Worm (Caenorhabditis elegans) whole organism, L4 larva: ENCODE measurements around the gene F32E10.9.

Source experiments
- D1046.2 ChIP-seq: fragments of 200-800 bp; sonication (Bioruptor generic); IDR thresholded peaks from 2 replicates; pipeline ENCODE4 v1.3.6; 2022; ENCODE audit warnings: missing genetic modification characterization, missing compliant biosample characterization
- F10B5.3 ChIP-seq: sonication (generic microtip); optimal IDR thresholded peaks from 2 replicates; lab custom pipeline; 2016; ENCODE audit warnings: mild to moderate bottlenecking, missing genetic modification characterization, missing compliant biosample characterization
- F26F4.8 ChIP-seq: fragments of 200-800 bp; sonication (Bioruptor generic); conservative IDR thresholded peaks from 2 replicates; pipeline ENCODE4 v1.3.6; 2022; ENCODE audit warnings: missing genetic modification characterization, missing compliant biosample characterization
- R02D3.7 ChIP-seq: fragments of 150-350 bp; sonication (generic microtip); optimal IDR thresholded peaks from 3 replicates; lab custom pipeline; 2014; ENCODE audit warnings: missing biosample characterization, missing genetic modification characterization
- T26A8.4 ChIP-seq: fragments of 200-800 bp; sonication (Bioruptor generic); IDR thresholded peaks from 2 replicates; pipeline ENCODE4 v1.3.6; 2022; ENCODE audit warnings: missing genetic modification characterization, missing compliant biosample characterization
- Y48G9A.11 ChIP-seq: fragments of 200-800 bp; sonication (Bioruptor generic); IDR thresholded peaks from 2 replicates; pipeline ENCODE4 v1.3.6; 2022; ENCODE audit warnings: missing genetic modification reagents, missing genetic modification characterization, missing compliant biosample characterization
- Y5F2A.4 ChIP-seq: fragments of 200-800 bp; sonication (Bioruptor generic); optimal IDR thresholded peaks from 2 replicates; lab custom pipeline; 2018; ENCODE audit warnings: mild to moderate bottlenecking, missing genetic modification characterization, missing compliant biosample characterization
- Y75B8A.6 ChIP-seq: fragments of 200-800 bp; sonication (Bioruptor generic); IDR thresholded peaks from 2 replicates; pipeline ENCODE4 v1.3.6; 2022; ENCODE audit warnings: missing genetic modification reagents, missing genetic modification characterization, missing compliant biosample characterization
- aha-1 ChIP-seq: fragments of 150-350 bp; peaks from one replicate; lab custom pipeline; 2014; ENCODE audit warnings: missing biosample characterization, missing genetic modification characterization
- ama-1 ChIP-seq: fragments of 150-350 bp; optimal IDR thresholded peaks from 2 replicates; lab custom pipeline; 2014; ENCODE audit warnings: inconsistent platforms, mixed read lengths
- arid-1 ChIP-seq: fragments of 200-800 bp; sonication (Bioruptor generic); conservative IDR thresholded peaks from 2 replicates; pipeline ENCODE4 v1.3.6; 2022; ENCODE audit warnings: missing genetic modification reagents, missing genetic modification characterization, missing compliant biosample characterization
- ceh-20 ChIP-seq: fragments of 200-800 bp; sonication (Bioruptor generic); IDR thresholded peaks from 2 replicates; pipeline ENCODE4 v1.3.6; 2022; ENCODE audit warnings: missing genetic modification reagents, missing genetic modification characterization, missing compliant biosample characterization
- ceh-82 ChIP-seq: sonication (generic microtip); optimal IDR thresholded peaks from 2 replicates; lab custom pipeline; 2017; ENCODE audit warnings: missing biosample characterization, missing genetic modification characterization
- daf-19 ChIP-seq: fragments of 200-800 bp; sonication (Bioruptor generic); conservative IDR thresholded peaks from 2 replicates; pipeline ENCODE4 v1.3.6; 2022; ENCODE audit warnings: missing genetic modification characterization, missing compliant biosample characterization
- dmd-6 ChIP-seq: fragments of 200-800 bp; sonication (Bioruptor generic); IDR thresholded peaks from 2 replicates; pipeline ENCODE4 v1.3.6; 2022; ENCODE audit warnings: missing genetic modification reagents, missing genetic modification characterization, missing compliant biosample characterization
- dmd-8 ChIP-seq: fragments of 200-800 bp; sonication (Bioruptor generic); IDR thresholded peaks from 2 replicates; pipeline ENCODE4 v1.3.6; 2022; ENCODE audit warnings: missing genetic modification characterization, missing compliant biosample characterization
- duxl-1 ChIP-seq: sonication (generic microtip); optimal IDR thresholded peaks from 2 replicates; lab custom pipeline; 2016; ENCODE audit warnings: mild to moderate bottlenecking, missing genetic modification characterization, moderate library complexity, missing compliant biosample characterization; ENCODE audit not compliant: poor library complexity
- dve-1 ChIP-seq: sonication (generic microtip); optimal IDR thresholded peaks from 2 replicates; lab custom pipeline; 2017; ENCODE audit warnings: antibody characterized with exemption, mild to moderate bottlenecking, missing genetic modification characterization, missing compliant biosample characterization; ENCODE audit not compliant: insufficient read depth
- fkh-10 ChIP-seq: fragments of 150-350 bp; optimal IDR thresholded peaks from 2 replicates; lab custom pipeline; 2014; ENCODE audit warnings: missing biosample characterization, missing genetic modification reagents, missing genetic modification characterization
- fos-1 ChIP-seq: fragments of 150-350 bp; optimal IDR thresholded peaks from 2 replicates; lab custom pipeline; 2014; ENCODE audit warnings: missing biosample characterization, missing genetic modification characterization
- gei-8 ChIP-seq: fragments of 200-800 bp; sonication (Bioruptor generic); optimal IDR thresholded peaks from 2 replicates; lab custom pipeline; 2018; ENCODE audit warnings: mild to moderate bottlenecking, missing genetic modification characterization, missing compliant biosample characterization
- hif-1 ChIP-seq, 2 experiments: sonication (generic microtip); optimal IDR thresholded peaks; 2 replicates each; lab custom pipeline; 2016 to 2017; ENCODE audit warnings: missing compliant biosample characterization in 2 of 2, missing genetic modification characterization in 2 of 2, missing genetic modification reagents in 2 of 2, missing genotype in 2 of 2, mild to moderate bottlenecking in 1 of 2
- lim-7 ChIP-seq: fragments of 200-800 bp; sonication (Bioruptor generic); IDR thresholded peaks from 2 replicates; pipeline ENCODE4 v1.3.6; 2022; ENCODE audit warnings: missing genetic modification characterization, missing compliant biosample characterization
- lin-13 ChIP-seq: fragments of 150-350 bp; optimal IDR thresholded peaks from 2 replicates; lab custom pipeline; 2014; ENCODE audit warnings: missing biosample characterization, missing genetic modification reagents, missing genetic modification characterization
- lin-15B ChIP-seq: fragments of 150-350 bp; sonication (generic microtip); optimal IDR thresholded peaks from 3 replicates; lab custom pipeline; 2014; ENCODE audit warnings: missing biosample characterization, missing genetic modification characterization
- lin-29 ChIP-seq: fragments of 200-800 bp; sonication (Bioruptor generic); IDR thresholded peaks from 2 replicates; pipeline ENCODE4 v1.3.6; 2022; ENCODE audit warnings: missing genetic modification reagents, missing genetic modification characterization, missing compliant biosample characterization
- lin-39 ChIP-seq: fragments of 150-350 bp; optimal IDR thresholded peaks from 2 replicates; lab custom pipeline; 2014; ENCODE audit warnings: missing biosample characterization, missing genetic modification reagents, missing genetic modification characterization
- lir-3 ChIP-seq: sonication (generic microtip); optimal IDR thresholded peaks from 2 replicates; lab custom pipeline; 2016; ENCODE audit warnings: mild to moderate bottlenecking, missing genetic modification characterization, missing compliant biosample characterization
- madf-5 ChIP-seq, 2 experiments: fragments of 200-800 bp; sonication (Bioruptor generic); IDR thresholded peaks; 2 replicates each; pipeline ENCODE4 v1.3.6; 2022; ENCODE audit warnings: missing compliant biosample characterization in 2 of 2, missing genetic modification characterization in 2 of 2
- mdt-29 ChIP-seq: fragments of 200-800 bp; sonication (Bioruptor generic); IDR thresholded peaks from 2 replicates; pipeline ENCODE4 v1.3.6; 2022; ENCODE audit warnings: missing genetic modification reagents, missing genetic modification characterization, missing compliant biosample characterization
- mep-1 ChIP-seq: fragments of 150-350 bp; sonication (generic microtip); optimal IDR thresholded peaks from 3 replicates; lab custom pipeline; 2014; ENCODE audit warnings: missing biosample characterization, missing genetic modification characterization
- mes-2 ChIP-seq: sonication (generic microtip); optimal IDR thresholded peaks from 2 replicates; lab custom pipeline; 2016; ENCODE audit warnings: missing genotype, mild to moderate bottlenecking, missing genetic modification characterization, missing compliant biosample characterization; ENCODE audit not compliant: poor library complexity, severe bottlenecking
- nhr-11 ChIP-seq: fragments of 150-350 bp; optimal IDR thresholded peaks from 2 replicates; lab custom pipeline; 2014; ENCODE audit warnings: missing biosample characterization, missing genetic modification characterization
- nhr-237 ChIP-seq: sonication (generic microtip); optimal IDR thresholded peaks from 2 replicates; lab custom pipeline; 2017; ENCODE audit warnings: missing biosample characterization, missing genetic modification characterization
- nhr-42 ChIP-seq: fragments of 200-800 bp; sonication (Bioruptor generic); IDR thresholded peaks from 2 replicates; pipeline ENCODE4 v1.3.6; 2022; ENCODE audit warnings: missing genetic modification characterization, missing compliant biosample characterization
- nhr-48 ChIP-seq: sonication (generic microtip); optimal IDR thresholded peaks from 2 replicates; lab custom pipeline; 2016; ENCODE audit warnings: mild to moderate bottlenecking, missing genetic modification characterization, missing compliant biosample characterization
- nhr-6 ChIP-seq: fragments of 150-350 bp; optimal IDR thresholded peaks from 2 replicates; lab custom pipeline; 2014; ENCODE audit warnings: missing biosample characterization, missing genetic modification characterization
- nhr-77 ChIP-seq: fragments of 150-350 bp; optimal IDR thresholded peaks from 2 replicates; lab custom pipeline; 2014; ENCODE audit warnings: missing biosample characterization, missing genetic modification characterization
- php-3 ChIP-seq: fragments of 200-800 bp; sonication (Bioruptor generic); IDR thresholded peaks from 2 replicates; pipeline ENCODE4 v1.3.6; 2022; ENCODE audit warnings: missing genetic modification reagents, missing genetic modification characterization, missing compliant biosample characterization
- rbr-2 ChIP-seq: sonication (generic microtip); optimal IDR thresholded peaks from 2 replicates; lab custom pipeline; 2016; ENCODE audit warnings: missing genotype, missing genetic modification characterization, missing compliant biosample characterization
- saeg-2 ChIP-seq: fragments of 200-800 bp; sonication (Bioruptor generic); IDR thresholded peaks from 2 replicates; pipeline ENCODE4 v1.3.6; 2022; ENCODE audit warnings: missing genetic modification reagents, missing genetic modification characterization, missing compliant biosample characterization
- sdz-12 ChIP-seq: fragments of 200-800 bp; sonication (Bioruptor generic); optimal IDR thresholded peaks from 2 replicates; lab custom pipeline; 2018; ENCODE audit warnings: mild to moderate bottlenecking, missing genetic modification characterization, missing compliant biosample characterization
- snpc-1.2 ChIP-seq: fragments of 200-800 bp; sonication (Bioruptor generic); IDR thresholded peaks from 2 replicates; pipeline ENCODE4 v1.3.6; 2022; ENCODE audit warnings: missing genetic modification reagents, missing genetic modification characterization, missing compliant biosample characterization
- spr-1 ChIP-seq: sonication (generic microtip); optimal IDR thresholded peaks from 2 replicates; lab custom pipeline; 2016; ENCODE audit warnings: mild to moderate bottlenecking, missing genetic modification characterization, missing compliant biosample characterization
- spr-3 ChIP-seq: fragments of 200-800 bp; sonication (Bioruptor generic); optimal IDR thresholded peaks from 2 replicates; lab custom pipeline; 2018; ENCODE audit warnings: mild to moderate bottlenecking, missing genetic modification characterization, missing compliant biosample characterization
- unc-130 ChIP-seq: sonication (generic microtip); optimal IDR thresholded peaks from 2 replicates; lab custom pipeline; 2016; ENCODE audit warnings: missing genetic modification reagents, missing genetic modification characterization, missing compliant biosample characterization
- unc-39 ChIP-seq: sonication (generic microtip); optimal IDR thresholded peaks from 2 replicates; lab custom pipeline; 2017; ENCODE audit warnings: missing biosample characterization, missing genetic modification characterization
- unc-62 ChIP-seq, 3 experiments: fragments of 150-350 bp in 1 of 3; sonication (generic microtip); optimal IDR thresholded peaks in 2 of 3; peaks in 1 of 3; 1 replicate in 1 of 3; 2 replicates in 2 of 3; lab custom pipeline; 2014 to 2017; ENCODE audit warnings: missing biosample characterization in 3 of 3, missing genetic modification characterization in 3 of 3, missing genetic modification reagents in 3 of 3, missing genotype in 1 of 3
- vab-7 ChIP-seq: fragments of 200-800 bp; sonication (Bioruptor generic); IDR thresholded peaks from 2 replicates; pipeline ENCODE4 v1.3.6; 2022; ENCODE audit warnings: missing genetic modification reagents, missing genetic modification characterization, missing compliant biosample characterization
- zfp-3 ChIP-seq: fragments of 200-800 bp; sonication (Bioruptor generic); conservative IDR thresholded peaks from 2 replicates; pipeline ENCODE4 v1.3.6; 2022; ENCODE audit warnings: missing genetic modification reagents, missing genetic modification characterization, missing compliant biosample characterization
- ztf-7 ChIP-seq: fragments of 150-350 bp; optimal IDR thresholded peaks from 2 replicates; lab custom pipeline; 2014; ENCODE audit warnings: missing biosample characterization, missing genetic modification characterization

F32E10.9 gene

DNA sequence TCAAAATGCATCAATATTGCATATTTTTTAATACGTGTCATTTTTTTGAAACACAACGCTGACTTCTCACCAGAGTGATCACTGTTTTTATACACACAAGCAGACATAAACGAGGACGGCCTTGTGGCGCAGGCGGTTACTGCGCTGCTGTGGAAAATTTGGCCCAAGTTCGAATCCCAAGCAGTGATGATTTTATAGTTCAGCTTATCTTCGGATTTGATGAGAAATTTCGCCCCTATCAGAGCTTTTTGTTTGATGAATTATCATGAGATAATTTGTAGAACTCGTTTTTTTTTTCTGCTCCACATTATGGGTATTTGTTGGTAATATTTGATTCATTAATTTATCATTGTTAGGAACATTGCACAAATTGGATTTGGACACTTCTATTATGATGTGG, 10.2 kb upstream of the F32E10.9 start (continued):
- TF ChIP-seq nhr-237, result no peak
- no peak for TF ChIP-seq fkh-10 (GFP tag; lab: Kevin White, UChicago)
- TF ChIP-seq hif-1 (tag; optimal IDR thresholded peaks at IDR 0.05; lab: Kevin White, UChicago), result peak; percentile 59 to 71
- TF ChIP-seq lin-15B (tag; lab: Kevin White, UChicago), result no peak
- TF ChIP-seq ama-1 (lab: Kevin White, UChicago), result peak; percentile 68
- TF ChIP-seq saeg-2 (GFP tag; lab: Robert Waterston, UW), result peak; percentile 79
- peak; percentile 94 for TF ChIP-seq duxl-1
- no peak for TF ChIP-seq lin-39 (tag; lab: Kevin White, UChicago)
- peak; percentile 60; the same call in 1 of the 2 replicates for TF ChIP-seq lin-29 (GFP tag; lab: Robert Waterston, UW)
- peak; percentile 88 for TF ChIP-seq T26A8.4 (GFP tag; lab: Robert Waterston, UW)
- TF ChIP-seq dmd-8 (GFP tag; lab: Robert Waterston, UW), result peak; percentile 98
- TF ChIP-seq nhr-11 (tag; lab: Kevin White, UChicago), result no peak
- no peak; the same call in none of the 2 replicates for TF ChIP-seq ceh-20 (GFP tag; lab: Robert Waterston, UW)
- peak; percentile 4 for TF ChIP-seq nhr-77 (tag; lab: Kevin White, UChicago)
- peak; percentile 73 for TF ChIP-seq dmd-6
- peak; percentile 95 for TF ChIP-seq snpc-1.2
- peak; percentile 89 for TF ChIP-seq Y48G9A.11 (GFP tag; lab: Robert Waterston, UW)
- peak; percentile 86 for TF ChIP-seq mep-1 (tag; lab: Kevin White, UChicago)
- TF ChIP-seq arid-1 (GFP tag; lab: Robert Waterston, UW), result no peak; the same call in 1 of the 2 replicates
- TF ChIP-seq zfp-3 (GFP tag; lab: Robert Waterston, UW), result peak; percentile 84
- TF ChIP-seq lir-3 (tag; lab: Kevin White, UChicago), result peak; percentile 85
- peak; percentile 81 for TF ChIP-seq F10B5.3
- peak; percentile 50 for TF ChIP-seq nhr-6 (tag; lab: Kevin White, UChicago)
- TF ChIP-seq unc-130 (GFP tag; lab: Kevin White, UChicago), result peak; percentile 95
- peak; percentile 95 for TF ChIP-seq sdz-12 (GFP tag; lab: Kevin White, UChicago)
- TF ChIP-seq Y75B8A.6, result 0 out of 2 replicates have a peak, but pooled peaks have one; percentile 33
- TF ChIP-seq lim-7 (GFP tag; lab: Robert Waterston, UW), result peak; percentile 100
- TF ChIP-seq fos-1 (tag; lab: Kevin White, UChicago), result no peak
- peak; percentile 83 for TF ChIP-seq lin-13
- TF ChIP-seq mdt-29 (GFP tag; lab: Robert Waterston, UW), result peak; percentile 81; the same call in 1 of the 2 replicates
- TF ChIP-seq ceh-82 (tag; lab: Kevin White, UChicago), result no peak
- TF ChIP-seq spr-1 (tag; lab: Kevin White, UChicago), result peak; percentile 89
- TF ChIP-seq R02D3.7 (tag; lab: Kevin White, UChicago), result peak; percentile 34
- peak; percentile 93 for TF ChIP-seq Y5F2A.4 (GFP tag; lab: Kevin White, UChicago)
- TF ChIP-seq vab-7 (GFP tag; lab: Robert Waterston, UW), result peak; percentile 95
- TF ChIP-seq php-3 (GFP tag; lab: Robert Waterston, UW), result peak; percentile 89
- peak; percentile 90 to 95 for TF ChIP-seq madf-5 (GFP tag; IDR thresholded peaks at IDR 0.05; lab: Robert Waterston, UW)
- TF ChIP-seq D1046.2 (GFP tag; lab: Robert Waterston, UW), result peak; percentile 84; the same call in 1 of the 2 replicates
- peak; percentile 97 for TF ChIP-seq F26F4.8 (GFP tag; lab: Robert Waterston, UW)
- TF ChIP-seq aha-1 (tag; lab: Kevin White, UChicago), result peak; percentile 98
- peak; percentile 92 for TF ChIP-seq gei-8 (GFP tag; lab: Kevin White, UChicago)
- TF ChIP-seq spr-3 (GFP tag; lab: Kevin White, UChicago), result peak; percentile 83
- no peak; the same call in 1 of the 2 replicates for TF ChIP-seq daf-19 (GFP tag; lab: Robert Waterston, UW)
- peak in 1 of 2 experiments; percentile 79 for TF ChIP-seq unc-62 (GFP tag; optimal IDR thresholded peaks at IDR 0.05 in 1 of 2; lab: Kevin White, UChicago)
- no peak for TF ChIP-seq unc-62 (tag; optimal IDR thresholded peaks at IDR 0.05; lab: Kevin White, UChicago)
- peak; percentile 71 for TF ChIP-seq ztf-7 (tag; lab: Kevin White, UChicago)
- peak; percentile 87 for TF ChIP-seq rbr-2 (tag; lab: Kevin White, UChicago)
- peak; percentile 87 for TF ChIP-seq nhr-42 (GFP tag; lab: Robert Waterston, UW)
- peak; percentile 89 for TF ChIP-seq dve-1 (tag; lab: Kevin White, UChicago)
- peak; percentile 81 for TF ChIP-seq nhr-48 (tag; lab: Kevin White, UChicago)
- TF ChIP-seq mes-2, result peak; percentile 93
- TF ChIP-seq unc-39 (tag; lab: Kevin White, UChicago), result no peak
